Worm (Caenorhabditis elegans) whole organism, young adult: ENCODE measurements around the gene nhr-219.
A peak's percentile ranks its signal among the peaks of the same experiment; 100 is the strongest.

Source experiments
- D2030.7 ChIP-seq: fragments of 200-800 bp; sonication (Bioruptor generic); IDR thresholded peaks from 2 replicates; pipeline ENCODE4 v1.3.6; 2022; ENCODE audit warnings: missing genetic modification reagents, missing genetic modification characterization, missing compliant biosample characterization
- F22D6.2 ChIP-seq: sonication (generic microtip); optimal IDR thresholded peaks from 2 replicates; lab custom pipeline; 2016; ENCODE audit warnings: mild to moderate bottlenecking, missing genetic modification characterization, missing compliant biosample characterization
- F39B2.1 ChIP-seq: fragments of 200-800 bp; sonication (Bioruptor generic); IDR thresholded peaks from 2 replicates; pipeline ENCODE4 v1.3.6; 2022; ENCODE audit warnings: missing genetic modification reagents, missing genetic modification characterization, missing compliant biosample characterization
- F49E8.2 ChIP-seq: sonication (generic microtip); optimal IDR thresholded peaks from 3 replicates; lab custom pipeline; 2017; ENCODE audit warnings: missing genetic modification characterization, mild to moderate bottlenecking, missing compliant biosample characterization, antibody characterized with exemption, moderate library complexity; ENCODE audit not compliant: insufficient read depth
- F55B11.4 ChIP-seq: sonication (generic microtip); optimal IDR thresholded peaks from 2 replicates; lab custom pipeline; 2016; ENCODE audit warnings: missing compliant biosample characterization, missing genetic modification characterization, borderline replicate concordance; ENCODE audit not compliant: insufficient read depth
- F57C9.4 ChIP-seq: sonication (generic microtip); optimal IDR thresholded peaks from 2 replicates; lab custom pipeline; 2017; ENCODE audit warnings: mild to moderate bottlenecking, missing genetic modification characterization, missing compliant biosample characterization
- K11D2.4 ChIP-seq: fragments of 200-800 bp; sonication (Bioruptor generic); IDR thresholded peaks from 2 replicates; pipeline ENCODE4 v1.3.6; 2022; ENCODE audit warnings: missing genetic modification reagents, missing genetic modification characterization, missing compliant biosample characterization
- K12H6.12 ChIP-seq: fragments of 200-800 bp; sonication (Bioruptor generic); optimal IDR thresholded peaks from 2 replicates; lab custom pipeline; 2018; ENCODE audit warnings: mild to moderate bottlenecking, missing genetic modification characterization, missing compliant biosample characterization
- T07F8.4 ChIP-seq: sonication (generic microtip); optimal IDR thresholded peaks from 2 replicates; lab custom pipeline; 2016; ENCODE audit warnings: mild to moderate bottlenecking, missing genetic modification characterization, moderate library complexity, missing compliant biosample characterization
- Y67H2A.10 ChIP-seq: fragments of 200-800 bp; sonication (Bioruptor generic); conservative IDR thresholded peaks from 2 replicates; pipeline ENCODE4 v1.3.6; 2022; ENCODE audit warnings: missing genetic modification reagents, missing genetic modification characterization, missing compliant biosample characterization
- Y79H2A.3 ChIP-seq: fragments of 200-800 bp; sonication (Bioruptor generic); conservative IDR thresholded peaks from 2 replicates; pipeline ENCODE4 v1.3.6; 2022; ENCODE audit warnings: missing genetic modification reagents, missing genetic modification characterization, missing compliant biosample characterization
- ZK185.1 ChIP-seq: sonication (generic microtip); optimal IDR thresholded peaks from 2 replicates; lab custom pipeline; 2016; ENCODE audit warnings: mild to moderate bottlenecking, missing genetic modification characterization, missing compliant biosample characterization; ENCODE audit not compliant: poor library complexity, severe bottlenecking
- atf-7 ChIP-seq: sonication (generic microtip); optimal IDR thresholded peaks from 2 replicates; lab custom pipeline; 2017; ENCODE audit warnings: mild to moderate bottlenecking, missing genetic modification characterization, missing compliant biosample characterization
- athp-1 ChIP-seq: sonication (generic microtip); optimal IDR thresholded peaks from 2 replicates; lab custom pipeline; 2017; ENCODE audit warnings: mild to moderate bottlenecking, missing genetic modification characterization, missing compliant biosample characterization
- attf-5 ChIP-seq: fragments of 200-800 bp; sonication (Bioruptor generic); optimal IDR thresholded peaks from 2 replicates; lab custom pipeline; 2018; ENCODE audit warnings: mild to moderate bottlenecking, missing genetic modification characterization, missing compliant biosample characterization
- attf-6 ChIP-seq: fragments of 200-800 bp; sonication (Bioruptor generic); IDR thresholded peaks from 2 replicates; pipeline ENCODE4 v1.3.6; 2022; ENCODE audit warnings: missing genetic modification reagents, missing genetic modification characterization, missing compliant biosample characterization
- bed-2 ChIP-seq: fragments of 200-800 bp; sonication (Bioruptor generic); IDR thresholded peaks from 2 replicates; pipeline ENCODE4 v1.3.6; 2022; ENCODE audit warnings: missing genetic modification reagents, missing genetic modification characterization, missing compliant biosample characterization
- ccch-3 ChIP-seq: fragments of 200-800 bp; sonication (Bioruptor generic); optimal IDR thresholded peaks from 2 replicates; lab custom pipeline; 2018; ENCODE audit warnings: mild to moderate bottlenecking, missing genetic modification characterization, missing compliant biosample characterization
- ceh-100 ChIP-seq: fragments of 200-800 bp; sonication (Bioruptor generic); IDR thresholded peaks from 2 replicates; pipeline ENCODE4 v1.3.6; 2022; ENCODE audit warnings: missing genetic modification reagents, missing genetic modification characterization, missing compliant biosample characterization
- ceh-40 ChIP-seq: fragments of 200-800 bp; sonication (Bioruptor generic); IDR thresholded peaks from 2 replicates; pipeline ENCODE4 v1.3.6; 2022; ENCODE audit warnings: missing genetic modification characterization, missing compliant biosample characterization
- ceh-58 ChIP-seq: fragments of 200-800 bp; sonication (Bioruptor generic); IDR thresholded peaks from 2 replicates; pipeline ENCODE4 v1.3.6; 2022; ENCODE audit warnings: missing genetic modification characterization, missing compliant biosample characterization
- die-1 ChIP-seq: sonication (generic microtip); optimal IDR thresholded peaks from 2 replicates; lab custom pipeline; 2016; ENCODE audit warnings: missing genotype, mild to moderate bottlenecking, missing genetic modification characterization, missing compliant biosample characterization
- dpff-1 ChIP-seq: sonication (generic microtip); optimal IDR thresholded peaks from 2 replicates; lab custom pipeline; 2017; ENCODE audit warnings: mild to moderate bottlenecking, missing genetic modification characterization, missing compliant biosample characterization
- egrh-3 ChIP-seq: fragments of 200-800 bp; sonication (Bioruptor generic); IDR thresholded peaks from 2 replicates; pipeline ENCODE4 v1.3.6; 2022; ENCODE audit warnings: missing genetic modification reagents, missing genetic modification characterization, missing compliant biosample characterization
- hlh-12 ChIP-seq: sonication (generic microtip); optimal IDR thresholded peaks from 2 replicates; lab custom pipeline; 2016; ENCODE audit warnings: missing genetic modification characterization, missing compliant biosample characterization
- hlh-26 ChIP-seq: fragments of 200-800 bp; sonication (Bioruptor generic); conservative IDR thresholded peaks from 2 replicates; pipeline ENCODE4 v1.3.6; 2022; ENCODE audit warnings: missing genetic modification reagents, missing genetic modification characterization, missing compliant biosample characterization
- hmg-1.2 ChIP-seq: fragments of 200-800 bp; sonication (Bioruptor generic); IDR thresholded peaks from 2 replicates; pipeline ENCODE4 v1.3.6; 2022; ENCODE audit warnings: missing genetic modification reagents, missing genetic modification characterization, missing compliant biosample characterization
- let-526 ChIP-seq: fragments of 200-800 bp; sonication (Bioruptor generic); IDR thresholded peaks from 2 replicates; pipeline ENCODE4 v1.3.6; 2022; ENCODE audit warnings: missing genetic modification reagents, missing genetic modification characterization, missing compliant biosample characterization
- lin-35 ChIP-seq, 3 experiments: fragments of 150-350 bp in 2 of 3; sonication (generic microtip) in 1 of 3; optimal IDR thresholded peaks; 2 replicates each; lab custom pipeline; 2014 to 2018; ENCODE audit warnings: missing biosample characterization in 3 of 3, missing genetic modification characterization in 3 of 3, missing genetic modification reagents in 3 of 3
- lsl-1 ChIP-seq: fragments of 200-800 bp; sonication (Bioruptor generic); optimal IDR thresholded peaks from 2 replicates; lab custom pipeline; 2018; ENCODE audit warnings: mild to moderate bottlenecking, missing genetic modification characterization, moderate library complexity, missing compliant biosample characterization
- lsy-27 ChIP-seq: sonication (generic microtip); optimal IDR thresholded peaks from 2 replicates; lab custom pipeline; 2017; ENCODE audit warnings: missing genetic modification characterization, mild to moderate bottlenecking, missing compliant biosample characterization, antibody characterized with exemption, missing genotype, borderline replicate concordance; ENCODE audit not compliant: insufficient read depth
- madf-10 ChIP-seq: sonication (generic microtip); optimal IDR thresholded peaks from 2 replicates; lab custom pipeline; 2016; ENCODE audit warnings: mild to moderate bottlenecking, missing genetic modification characterization, missing compliant biosample characterization
- mcd-1 ChIP-seq: fragments of 200-800 bp; sonication (Bioruptor generic); IDR thresholded peaks from 2 replicates; pipeline ENCODE4 v1.3.6; 2022; ENCODE audit warnings: missing genetic modification reagents, missing genetic modification characterization, missing compliant biosample characterization
- nfyb-1 ChIP-seq: fragments of 200-800 bp; sonication (Bioruptor generic); IDR thresholded peaks from 2 replicates; pipeline ENCODE4 v1.3.6; 2022; ENCODE audit warnings: missing genetic modification reagents, missing genetic modification characterization, missing compliant biosample characterization
- rcor-1 ChIP-seq: fragments of 200-800 bp; sonication (Bioruptor generic); IDR thresholded peaks from 2 replicates; pipeline ENCODE4 v1.3.6; 2022; ENCODE audit warnings: missing genetic modification reagents, missing genetic modification characterization, missing compliant biosample characterization
- repo-1 ChIP-seq: sonication (generic microtip); optimal IDR thresholded peaks from 2 replicates; lab custom pipeline; 2017; ENCODE audit warnings: mild to moderate bottlenecking, missing genetic modification characterization, missing compliant biosample characterization
- snpc-4 ChIP-seq, 5 experiments: fragments of 150-350 bp in 1 of 5; sonication (generic microtip) in 4 of 5; optimal IDR thresholded peaks; 2 replicates each; lab custom pipeline; 2014 to 2018; ENCODE audit warnings: missing genetic modification characterization in 5 of 5, missing biosample characterization in 3 of 5, antibody characterized with exemption in 2 of 5, mild to moderate bottlenecking in 2 of 5, missing compliant biosample characterization in 2 of 5, missing genotype in 2 of 5, moderate library complexity in 2 of 5, missing genetic modification reagents in 1 of 5
- zfh-2 ChIP-seq: fragments of 200-800 bp; sonication (Bioruptor generic); conservative IDR thresholded peaks from 2 replicates; pipeline ENCODE4 v1.3.6; 2022; ENCODE audit warnings: missing genetic modification reagents, missing genetic modification characterization, missing compliant biosample characterization
- ztf-25 ChIP-seq: fragments of 200-800 bp; sonication (Bioruptor generic); IDR thresholded peaks from 2 replicates; pipeline ENCODE4 v1.3.6; 2022; ENCODE audit warnings: missing genetic modification reagents, missing genetic modification characterization, missing compliant biosample characterization
- ztf-28 ChIP-seq: fragments of 200-800 bp; sonication (Bioruptor generic); IDR thresholded peaks from 2 replicates; pipeline ENCODE4 v1.3.6; 2022; ENCODE audit warnings: missing genetic modification reagents, missing genetic modification characterization, missing compliant biosample characterization

nhr-219 gene

DNA sequence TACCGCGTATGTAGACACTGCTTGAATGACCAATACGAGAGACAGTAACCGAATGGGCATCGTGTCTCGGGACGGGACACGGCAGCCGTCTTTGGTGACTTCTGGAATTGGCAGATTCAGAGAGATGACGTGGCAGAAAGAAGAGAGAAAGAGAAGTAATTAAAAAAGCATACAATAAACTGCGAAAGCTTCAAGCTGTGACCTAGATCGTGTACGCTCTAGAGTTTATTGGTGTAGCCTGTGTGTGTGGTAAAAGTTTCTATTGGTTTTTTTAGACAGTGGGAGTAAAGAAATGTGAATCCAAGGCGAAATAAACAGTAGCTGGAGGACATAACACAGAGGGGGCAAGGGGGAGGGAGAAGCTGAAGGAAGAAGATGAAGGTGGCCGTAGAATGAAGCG lies 22.0 kb downstream of the nhr-219 start, which contains the start of gene T19A5.3:
TSS of gene T19A5.3 (minus strand) at position 101 of the 400 bp plus-strand sequence.
- TF ChIP-seq die-1: no peak

- TF ChIP-seq F39B2.1 (GFP tag; lab: Robert Waterston, UW) (no peak), Y67H2A.10 (no peak), attf-5 (GFP tag; lab: Kevin White, UChicago) (no peak), zfh-2 (GFP tag; lab: Robert Waterston, UW) (0 out of 2 replicates have a peak, but pooled peaks have one; percentile 27), snpc-4 (GFP tag; optimal IDR thresholded peaks at IDR 0.05; lab: Kevin White, UChicago) (no peak), snpc-4 (tag; optimal IDR thresholded peaks at IDR 0.05; lab: Kevin White, UChicago) (no peak), ccch-3 (GFP tag; lab: Kevin White, UChicago) (no peak)
- TF ChIP-seq, all 124 proteins: peak for 1
These were observed 23.5 kb downstream of the nhr-219 start for ce11 chrV:8942437-8942978.

ce11 chrV:8940419-8940818 lies 25.6 kb downstream of the nhr-219 start:
- TF ChIP-seq lin-35 (GFP tag; optimal IDR thresholded peaks at IDR 0.05; lab: Kevin White, UChicago) (no peak), zfh-2 (GFP tag; lab: Robert Waterston, UW) (peak; percentile 88), egrh-3 (GFP tag; lab: Robert Waterston, UW) (peak; percentile 83)

DNA sequence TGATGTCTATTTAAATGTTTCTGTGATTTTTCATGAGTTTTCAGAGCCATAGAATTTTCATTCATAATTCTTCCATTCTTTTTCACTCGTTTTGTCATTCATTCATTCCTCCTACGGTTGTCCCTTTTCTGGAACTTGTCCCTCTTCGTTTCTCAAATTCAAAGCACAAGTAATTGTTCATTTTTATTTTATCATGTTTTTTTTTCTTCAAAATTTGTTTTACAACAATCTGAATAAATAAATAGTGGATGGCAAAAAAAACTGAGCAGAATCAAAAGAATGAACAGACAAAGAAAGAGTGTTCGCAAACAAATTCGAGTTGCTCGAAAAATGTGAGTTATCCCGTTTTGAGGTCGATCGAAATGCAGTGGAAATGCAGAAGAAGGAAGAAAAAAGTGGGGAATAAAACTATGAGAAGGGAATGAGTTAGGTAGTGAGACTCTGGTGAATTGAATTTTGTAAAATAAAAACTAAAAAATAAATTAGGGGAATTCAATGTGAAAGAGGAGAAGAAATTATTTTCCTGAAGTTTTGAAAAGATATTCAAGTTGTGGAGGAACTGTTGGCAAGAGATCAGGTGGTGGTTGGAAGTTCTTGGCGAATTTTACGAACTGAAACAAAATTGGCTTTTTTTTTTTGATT lies 26.4 kb downstream of the nhr-219 start:
- peak; percentile 4 for TF ChIP-seq ZK185.1 (tag; lab: Kevin White, UChicago)
- no peak for TF ChIP-seq atf-7 (tag; lab: Kevin White, UChicago)
- TF ChIP-seq Y79H2A.3 (GFP tag; lab: Robert Waterston, UW): no peak
- peak; percentile 67 for TF ChIP-seq repo-1 (tag; lab: Kevin White, UChicago)
- no peak for TF ChIP-seq hlh-26 (GFP tag; lab: Robert Waterston, UW)
- TF ChIP-seq dpff-1: no peak
- TF ChIP-seq lsl-1 (GFP tag; lab: Kevin White, UChicago): no peak
- no peak for TF ChIP-seq lsy-27
- TF ChIP-seq ceh-40: 0 out of 2 replicates have a peak, but pooled peaks have one; percentile 5
- TF ChIP-seq K11D2.4: no peak
- TF ChIP-seq F55B11.4 (tag; lab: Kevin White, UChicago): no peak
- TF ChIP-seq ztf-25 (GFP tag; lab: Robert Waterston, UW): no peak
- peak; percentile 5 for TF ChIP-seq F22D6.2 (tag; lab: Kevin White, UChicago)
- TF ChIP-seq rcor-1 (GFP tag; lab: Robert Waterston, UW): no peak
- TF ChIP-seq ceh-100 (GFP tag; lab: Robert Waterston, UW): no peak
- no peak for TF ChIP-seq hlh-12
- TF ChIP-seq nfyb-1 (GFP tag; lab: Robert Waterston, UW): peak; percentile 44; the same call in 1 of the 2 replicates
- no peak for TF ChIP-seq ztf-28
- TF ChIP-seq F39B2.1 (GFP tag; lab: Robert Waterston, UW): no peak
- no peak for TF ChIP-seq K12H6.12
- TF ChIP-seq hmg-1.2 (GFP tag; lab: Robert Waterston, UW): no peak
- no peak for TF ChIP-seq bed-2
- TF ChIP-seq mcd-1: peak; percentile 22; the same call in 1 of the 2 replicates
- no peak for TF ChIP-seq madf-10
- TF ChIP-seq ceh-58 (GFP tag; lab: Robert Waterston, UW): no peak
- TF ChIP-seq let-526: no peak
- no peak for TF ChIP-seq attf-5 (GFP tag; lab: Kevin White, UChicago)
- TF ChIP-seq athp-1 (tag; lab: Kevin White, UChicago): no peak
- no peak for TF ChIP-seq attf-6 (GFP tag; lab: Robert Waterston, UW)
- no peak for TF ChIP-seq F49E8.2 (tag; lab: Kevin White, UChicago)
- no peak for TF ChIP-seq egrh-3 (GFP tag; lab: Robert Waterston, UW)
- TF ChIP-seq T07F8.4 (tag; lab: Kevin White, UChicago): no peak
- TF ChIP-seq F57C9.4 (tag; lab: Kevin White, UChicago): no peak
- TF ChIP-seq D2030.7 (GFP tag; lab: Robert Waterston, UW): no peak
